Fruit fly (Drosophila melanogaster) whole organism, wandering third instar larva: ENCODE data around the gene alpha4GT2.

Source experiments
- CG32264 ChIP-seq: fragments of 200-800 bp; sonication (Bioruptor generic); optimal IDR thresholded peaks from 2 replicates; lab custom pipeline; 2016; ENCODE audit warnings: missing biosample characterization, missing genetic modification characterization
- CG9705 ChIP-seq: fragments of 200-800 bp; sonication (Bioruptor generic); optimal IDR thresholded peaks from 2 replicates; lab custom pipeline; 2018; ENCODE audit warnings: missing biosample characterization, mild to moderate bottlenecking, missing genetic modification characterization
- CrebA ChIP-seq: fragments of 200-800 bp; sonication (Bioruptor generic); optimal IDR thresholded peaks from 2 replicates; lab custom pipeline; 2016; ENCODE audit warnings: missing biosample characterization, mild to moderate bottlenecking, missing genetic modification characterization, borderline replicate concordance
- Dfd ChIP-seq: fragments of >200 bp; optimal IDR thresholded peaks from 2 replicates; lab custom pipeline; 2017; ENCODE audit warnings: missing biosample characterization, missing genetic modification characterization
- GATAd ChIP-seq: sonication (Bioruptor generic); optimal IDR thresholded peaks from 2 replicates; lab custom pipeline; 2016; ENCODE audit warnings: missing biosample characterization, missing genetic modification characterization
- HLH106 ChIP-seq: fragments of 200-800 bp; optimal IDR thresholded peaks from 3 replicates; lab custom pipeline; 2019; ENCODE audit warnings: missing biosample characterization, mild to moderate bottlenecking, missing genetic modification characterization, moderate library complexity
- Hr78 ChIP-seq: fragments of >200 bp; optimal IDR thresholded peaks from 2 replicates; lab custom pipeline; 2017; ENCODE audit warnings: missing biosample characterization, missing genetic modification characterization
- Hr83 ChIP-seq: fragments of 200-300 bp; sonication (Bioruptor generic); optimal IDR thresholded peaks from 2 replicates; lab custom pipeline; 2016; ENCODE audit warnings: missing biosample characterization, mild to moderate bottlenecking, missing genetic modification characterization, moderate library complexity; ENCODE audit not compliant: poor library complexity, severe bottlenecking
- Mio ChIP-seq: sonication (Bioruptor generic); optimal IDR thresholded peaks from 2 replicates; lab custom pipeline; 2016; ENCODE audit warnings: missing biosample characterization, missing genetic modification characterization
- Myc ChIP-seq: fragments of >200 bp; optimal IDR thresholded peaks from 2 replicates; lab custom pipeline; 2017
- OdsH ChIP-seq: fragments of 200-800 bp; sonication (Bioruptor generic); optimal IDR thresholded peaks from 2 replicates; lab custom pipeline; 2016; ENCODE audit warnings: missing biosample characterization, mild to moderate bottlenecking, missing genetic modification characterization
- Rel ChIP-seq, 2 experiments: fragments of 200-800 bp; sonication (Bioruptor generic) in 1 of 2; optimal IDR thresholded peaks; 2 replicates in 1 of 2; 3 replicates in 1 of 2; lab custom pipeline; 2016 to 2019; ENCODE audit warnings: mild to moderate bottlenecking in 2 of 2, missing biosample characterization in 2 of 2, missing genetic modification characterization in 2 of 2, moderate library complexity in 1 of 2
- Sp1 ChIP-seq: fragments of 200-800 bp; sonication (Bioruptor generic); optimal IDR thresholded peaks from 3 replicates; lab custom pipeline; 2019; ENCODE audit warnings: missing biosample characterization, mild to moderate bottlenecking, missing genetic modification characterization, moderate library complexity
- br ChIP-seq: fragments of 200-800 bp; sonication (Bioruptor generic); optimal IDR thresholded peaks from 2 replicates; lab custom pipeline; 2016; ENCODE audit warnings: missing biosample characterization, missing genetic modification characterization
- dsf ChIP-seq: sonication (Bioruptor generic); optimal IDR thresholded peaks from 2 replicates; lab custom pipeline; 2016; ENCODE audit warnings: missing biosample characterization, missing genetic modification characterization, borderline replicate concordance
- ey ChIP-seq: fragments of 200-800 bp; sonication (Bioruptor generic); optimal IDR thresholded peaks from 2 replicates; lab custom pipeline; 2016; ENCODE audit warnings: missing biosample characterization, missing genetic modification characterization
- foxo ChIP-seq, 2 experiments: fragments of 200-800 bp; sonication (Bioruptor generic); optimal IDR thresholded peaks; 2 replicates in 1 of 2; 3 replicates in 1 of 2; lab custom pipeline; 2016 to 2017; ENCODE audit warnings: missing biosample characterization in 2 of 2, missing genetic modification characterization in 2 of 2
- h ChIP-seq: fragments of 200-800 bp; sonication (Bioruptor generic); optimal IDR thresholded peaks from 3 replicates; lab custom pipeline; 2016; ENCODE audit warnings: missing biosample characterization, mild to moderate bottlenecking, missing genetic modification characterization
- jim ChIP-seq: fragments of 175-275, 200-325 bp; sonication (Bioruptor generic); optimal IDR thresholded peaks from 2 replicates; lab custom pipeline; 2016; ENCODE audit warnings: missing biosample characterization, mild to moderate bottlenecking, missing genetic modification characterization
- lola ChIP-seq: fragments of >200 bp; optimal IDR thresholded peaks from 2 replicates; lab custom pipeline; 2017; ENCODE audit warnings: missing biosample characterization, missing genetic modification characterization
- pan ChIP-seq: fragments of >200 bp; optimal IDR thresholded peaks from 2 replicates; lab custom pipeline; 2017
- psq ChIP-seq: fragments of 200-800 bp; sonication (Bioruptor generic); optimal IDR thresholded peaks from 3 replicates; lab custom pipeline; 2017; ENCODE audit warnings: missing biosample characterization, mild to moderate bottlenecking, missing genetic modification characterization, moderate library complexity
- rgr ChIP-seq: fragments of 200-800 bp; sonication (Bioruptor generic); optimal IDR thresholded peaks from 3 replicates; lab custom pipeline; 2016; ENCODE audit warnings: missing biosample characterization, mild to moderate bottlenecking, missing genetic modification characterization
- sv ChIP-seq: fragments of 200-800 bp; sonication (Bioruptor generic); optimal IDR thresholded peaks from 3 replicates; lab custom pipeline; 2016; ENCODE audit warnings: missing biosample characterization, missing genetic modification characterization
- usp ChIP-seq: fragments of >200 bp; optimal IDR thresholded peaks from 2 replicates; lab custom pipeline; 2017; ENCODE audit warnings: missing biosample characterization, missing genetic modification characterization
- woc ChIP-seq: sonication (Bioruptor generic); optimal IDR thresholded peaks from 2 replicates; lab custom pipeline; 2016; ENCODE audit warnings: missing biosample characterization, mild to moderate bottlenecking, missing genetic modification characterization

alpha4GT2 gene

dm6 chr3R:25885136-25885535 is 53.1 kb downstream of the alpha4GT2 start:
- TF ChIP-seq pan (lab: Kevin White, UChicago) (no peak), dsf (no peak), Mio (GFP tag; lab: Kevin White, UChicago) (no peak), rgr (GFP tag; lab: Kevin White, UChicago) (peak; percentile 63), foxo (GFP tag; optimal IDR thresholded peaks at IDR 0.05; lab: Kevin White, UChicago) (peak in 1 of 2 experiments; percentile 23), woc (GFP tag; lab: Kevin White, UChicago) (no peak), CG9705 (peak; percentile 1), sv (no peak), OdsH (GFP tag; lab: Kevin White, UChicago) (peak; percentile 51), h (GFP tag; lab: Kevin White, UChicago) (peak; percentile 38), Hr78 (GFP tag; lab: Kevin White, UChicago) (no peak), GATAd (GFP tag; lab: Kevin White, UChicago) (no peak), psq (peak; percentile 20), br (GFP tag; lab: Kevin White, UChicago) (peak; percentile 46), HLH106 (tag; lab: Kevin White, UChicago) (no peak), Sp1 (GFP tag; lab: Kevin White, UChicago) (peak; percentile 40), lola (GFP tag; lab: Kevin White, UChicago) (no peak), Dfd (no peak), ey (GFP tag; lab: Kevin White, UChicago) (peak; percentile 0), jim (GFP tag; lab: Kevin White, UChicago) (no peak)
- TF ChIP-seq, all 38 proteins: peak for 9

- TF ChIP-seq CrebA (GFP tag; lab: Kevin White, UChicago) (no peak), CG32264 (GFP tag; lab: Kevin White, UChicago) (no peak), GATAd (GFP tag; lab: Kevin White, UChicago) (no peak), usp (GFP tag; lab: Kevin White, UChicago) (no peak), psq (no peak), sv (peak; percentile 46), Myc (lab: Kevin White, UChicago) (peak; percentile 80), h (GFP tag; lab: Kevin White, UChicago) (peak; percentile 11), Hr83 (GFP tag; lab: Kevin White, UChicago) (peak; percentile 40), Rel (GFP tag; optimal IDR thresholded peaks at IDR 0.05; lab: Kevin White, UChicago) (no peak), Rel (tag; optimal IDR thresholded peaks at IDR 0.05; lab: Kevin White, UChicago) (peak; percentile 41), lola (GFP tag; lab: Kevin White, UChicago) (no peak), Sp1 (GFP tag; lab: Kevin White, UChicago) (peak; percentile 49), foxo (GFP tag; optimal IDR thresholded peaks at IDR 0.05; lab: Kevin White, UChicago) (no peak)
Measured at dm6 chr3R:25888307-25889075, 56.5 kb downstream of the alpha4GT2 start, which contains the start of gene Lnk. TSS of gene Lnk (plus strand) at chr3R:25888542.
